Fruit fly (Drosophila melanogaster) whole organism, embryonic: Measurements from ENCODE around the gene Elp3.

Source experiments
- CG10209 ChIP-seq: fragments of 200-800 bp; sonication (Bioruptor generic); optimal IDR thresholded peaks from 3 replicates; lab custom pipeline; 2017; ENCODE audit warnings: missing biosample characterization, mild to moderate bottlenecking, missing genetic modification characterization, missing genetic modification reagents
- CG1024 ChIP-seq: fragments of 200-800 bp; sonication (Bioruptor generic); IDR thresholded peaks from 2 replicates; pipeline ENCODE4 v1.3.6; 2022; ENCODE audit warnings: missing biosample characterization, missing genetic modification characterization
- CG10654 ChIP-seq: fragments of 200-800 bp; sonication (Bioruptor generic); optimal IDR thresholded peaks from 2 replicates; lab custom pipeline; 2016; ENCODE audit warnings: missing biosample characterization, missing genetic modification characterization
- CG10979 ChIP-seq: fragments of 200-800 bp; sonication (Bioruptor generic); optimal IDR thresholded peaks from 2 replicates; lab custom pipeline; 2018; ENCODE audit warnings: missing biosample characterization, mild to moderate bottlenecking, missing genetic modification characterization, moderate library complexity
- CG12659 ChIP-seq: fragments of 200-800 bp; sonication (Bioruptor generic); optimal IDR thresholded peaks from 3 replicates; lab custom pipeline; 2017; ENCODE audit warnings: mild to moderate bottlenecking, missing biosample characterization, missing genetic modification reagents, missing genetic modification characterization
- CG13123 ChIP-seq: fragments of 200-800 bp; sonication (Bioruptor generic); optimal IDR thresholded peaks from 2 replicates; lab custom pipeline; 2016; ENCODE audit warnings: missing biosample characterization, missing genetic modification characterization
- CG13424 ChIP-seq: fragments of 200-800 bp; sonication (Bioruptor generic); optimal IDR thresholded peaks from 2 replicates; lab custom pipeline; 2019; ENCODE audit warnings: missing biosample characterization, mild to moderate bottlenecking, missing genetic modification characterization, moderate library complexity
- CG14710 ChIP-seq: fragments of 200-800 bp; sonication (Bioruptor generic); optimal IDR thresholded peaks from 3 replicates; lab custom pipeline; 2019; ENCODE audit warnings: missing biosample characterization, mild to moderate bottlenecking, missing genetic modification characterization, moderate library complexity
- CG15269 ChIP-seq: fragments of 200-800 bp; sonication (Bioruptor generic); optimal IDR thresholded peaks from 2 replicates; lab custom pipeline; 2018; ENCODE audit warnings: missing biosample characterization, mild to moderate bottlenecking, missing genetic modification characterization, moderate library complexity
- CG15696 ChIP-seq: fragments of 200-800 bp; sonication (Bioruptor generic); optimal IDR thresholded peaks from 2 replicates; lab custom pipeline; 2019; ENCODE audit warnings: missing biosample characterization, mild to moderate bottlenecking, missing genetic modification characterization, moderate library complexity
- CG17328 ChIP-seq: fragments of 200-800 bp; sonication (Bioruptor generic); IDR thresholded peaks from 2 replicates; pipeline ENCODE4 v1.3.6; 2022; ENCODE audit warnings: missing biosample characterization, missing genetic modification characterization
- CG17359 ChIP-seq: fragments of 200-800 bp; sonication (Bioruptor generic); optimal IDR thresholded peaks from 3 replicates; lab custom pipeline; 2018; ENCODE audit warnings: missing biosample characterization, mild to moderate bottlenecking, missing genetic modification characterization, moderate library complexity
- CG17612 ChIP-seq: fragments of 200-800 bp; sonication (Bioruptor generic); IDR thresholded peaks from 2 replicates; pipeline ENCODE4 v1.3.6; 2022; ENCODE audit warnings: missing biosample characterization, missing genetic modification characterization
- CG2120 ChIP-seq: fragments of 200-800 bp; sonication (Bioruptor generic); optimal IDR thresholded peaks from 3 replicates; lab custom pipeline; 2016; ENCODE audit warnings: missing biosample characterization, missing genetic modification characterization
- CG2199 ChIP-seq: fragments of 200-800 bp; sonication (Bioruptor generic); IDR thresholded peaks from 3 replicates; pipeline ENCODE4 v1.3.6; 2022; ENCODE audit warnings: missing biosample characterization, missing genetic modification characterization
- CG30431 ChIP-seq: fragments of 200-800 bp; sonication (Bioruptor generic); optimal IDR thresholded peaks from 2 replicates; lab custom pipeline; 2017; ENCODE audit warnings: missing biosample characterization, missing genetic modification characterization
- CG32767 ChIP-seq: fragments of 200-800 bp; sonication (Bioruptor generic); IDR thresholded peaks from 2 replicates; pipeline ENCODE4 v1.3.6; 2022; ENCODE audit warnings: missing biosample characterization, missing genetic modification characterization
- CG34224 ChIP-seq: fragments of 200-800 bp; sonication (Bioruptor generic); IDR thresholded peaks from 3 replicates; pipeline ENCODE4 v1.3.6; 2022; ENCODE audit warnings: missing biosample characterization, missing genetic modification characterization; ENCODE audit not compliant: partially characterized antibody
- CG3847 ChIP-seq: fragments of 200-800 bp; sonication (Bioruptor generic); IDR thresholded peaks from 2 replicates; pipeline ENCODE4 v1.3.6; 2022; ENCODE audit warnings: missing biosample characterization, missing genetic modification characterization
- CG5180 ChIP-seq: fragments of 200-800 bp; sonication (Bioruptor generic); optimal IDR thresholded peaks from 3 replicates; lab custom pipeline; 2017; ENCODE audit warnings: missing biosample characterization, missing genetic modification characterization, mild to moderate bottlenecking, moderate library complexity, missing genetic modification reagents
- CG8089 ChIP-seq: fragments of 200-800 bp; sonication (Bioruptor generic); optimal IDR thresholded peaks from 3 replicates; lab custom pipeline; 2016; ENCODE audit warnings: missing biosample characterization, missing genetic modification characterization
- CG9817 ChIP-seq: fragments of 200-800 bp; sonication (Bioruptor generic); optimal IDR thresholded peaks from 2 replicates; lab custom pipeline; 2018; ENCODE audit warnings: missing biosample characterization, mild to moderate bottlenecking, missing genetic modification characterization, moderate library complexity
- Camta ChIP-seq: fragments of 200-800 bp; sonication (Bioruptor generic); optimal IDR thresholded peaks from 2 replicates; lab custom pipeline; 2016; ENCODE audit warnings: missing biosample characterization, missing genetic modification characterization
- CkIIα-i1 ChIP-seq: fragments of 200-800 bp; sonication (Bioruptor generic); IDR thresholded peaks from 2 replicates; pipeline ENCODE4 v1.3.6; 2022; ENCODE audit warnings: missing biosample characterization, missing genetic modification characterization
- Dek ChIP-seq: fragments of 200-800 bp; sonication (Bioruptor generic); optimal IDR thresholded peaks from 3 replicates; lab custom pipeline; 2019; ENCODE audit warnings: missing biosample characterization, mild to moderate bottlenecking, missing genetic modification characterization, moderate library complexity
- Dip2 ChIP-seq: fragments of 200-800 bp; sonication (Bioruptor generic); IDR thresholded peaks from 2 replicates; pipeline ENCODE4 v1.3.6; 2022; ENCODE audit warnings: missing biosample characterization, missing genetic modification characterization
- Ets65A ChIP-seq: fragments of 200-800 bp; sonication (Bioruptor generic); peaks from one replicate; lab custom pipeline; 2016; ENCODE audit warnings: missing biosample characterization, missing genetic modification characterization
- Fer1 ChIP-seq: fragments of 200-800 bp; sonication (Bioruptor generic); optimal IDR thresholded peaks from 2 replicates; lab custom pipeline; 2017; ENCODE audit warnings: missing biosample characterization, mild to moderate bottlenecking, missing genetic modification characterization
- Nf-YC ChIP-seq: fragments of 200-800 bp; optimal IDR thresholded peaks from 3 replicates; lab custom pipeline; 2019; ENCODE audit warnings: missing biosample characterization, mild to moderate bottlenecking, missing genetic modification characterization, moderate library complexity
- Opbp ChIP-seq: fragments of 200-800 bp; sonication (Bioruptor generic); IDR thresholded peaks from 3 replicates; pipeline ENCODE4 v1.3.6; 2022; ENCODE audit warnings: missing biosample characterization, missing genetic modification characterization; ENCODE audit not compliant: partially characterized antibody
- TFAM ChIP-seq: fragments of 200-800 bp; sonication (Bioruptor generic); optimal IDR thresholded peaks from 2 replicates; lab custom pipeline; 2017; ENCODE audit warnings: missing biosample characterization, missing genetic modification characterization, inconsistent platforms
- Xbp1 ChIP-seq: fragments of 200-800 bp; sonication (Bioruptor generic); optimal IDR thresholded peaks from 3 replicates; lab custom pipeline; 2016; ENCODE audit warnings: missing biosample characterization, mild to moderate bottlenecking, missing genetic modification characterization
- Xrp1 ChIP-seq: fragments of 200-800 bp; sonication (Bioruptor generic); IDR thresholded peaks from 2 replicates; pipeline ENCODE4 v1.3.6; 2022; ENCODE audit warnings: missing biosample characterization, missing genetic modification characterization
- ac ChIP-seq: fragments of 200-800 bp; sonication (Bioruptor generic); optimal IDR thresholded peaks from 3 replicates; lab custom pipeline; 2017; ENCODE audit warnings: missing biosample characterization, mild to moderate bottlenecking, missing genetic modification characterization
- caup ChIP-seq: fragments of 200-800 bp; sonication (Bioruptor generic); optimal IDR thresholded peaks from 3 replicates; lab custom pipeline; 2017; ENCODE audit warnings: missing biosample characterization, mild to moderate bottlenecking, missing genetic modification characterization, moderate library complexity; ENCODE audit not compliant: severe bottlenecking
- chinmo ChIP-seq: fragments of 200-800 bp; sonication (Bioruptor generic); IDR thresholded peaks from 4 replicates; pipeline ENCODE4 v1.3.6; 2022; ENCODE audit warnings: missing biosample characterization, missing genetic modification characterization; ENCODE audit not compliant: partially characterized antibody
- crp ChIP-seq, 2 experiments: fragments of 200-800 bp; sonication (Bioruptor generic); optimal IDR thresholded peaks; 2 replicates in 1 of 2; 3 replicates in 1 of 2; lab custom pipeline; 2017; ENCODE audit warnings: missing biosample characterization in 2 of 2, missing genetic modification characterization in 2 of 2, mild to moderate bottlenecking in 1 of 2, moderate library complexity in 1 of 2
- gcm ChIP-seq: fragments of 200-800 bp; sonication (Bioruptor generic); optimal IDR thresholded peaks from 2 replicates; lab custom pipeline; 2019; ENCODE audit warnings: missing biosample characterization, mild to moderate bottlenecking, missing genetic modification characterization, moderate library complexity
- grau ChIP-seq: fragments of 200-800 bp; optimal IDR thresholded peaks from 3 replicates; lab custom pipeline; 2019; ENCODE audit warnings: missing biosample characterization, mild to moderate bottlenecking, missing genetic modification characterization, moderate library complexity
- jing ChIP-seq: fragments of 200-800 bp; sonication (Bioruptor generic); optimal IDR thresholded peaks from 2 replicates; lab custom pipeline; 2018; ENCODE audit warnings: missing biosample characterization, mild to moderate bottlenecking, missing genetic modification characterization
- lilli ChIP-seq: fragments of 200-800 bp; sonication (Bioruptor generic); optimal IDR thresholded peaks from 3 replicates; lab custom pipeline; 2016; ENCODE audit warnings: missing biosample characterization, missing genetic modification characterization
- pho ChIP-seq: fragments of 200-800 bp; sonication (Bioruptor generic); optimal IDR thresholded peaks from 2 replicates; lab custom pipeline; 2016; ENCODE audit warnings: missing biosample characterization, missing genetic modification characterization
- sug ChIP-seq: fragments of 200-800 bp; optimal IDR thresholded peaks from 2 replicates; lab custom pipeline; 2019; ENCODE audit warnings: missing biosample characterization, mild to moderate bottlenecking, missing genetic modification characterization, moderate library complexity
- tll ChIP-seq, 2 experiments: fragments of 200-800 bp in 1 of 2; fragments of >200 bp in 1 of 2; sonication (Bioruptor generic) in 1 of 2; optimal IDR thresholded peaks; 2 replicates each; lab custom pipeline; 2017 to 2019; ENCODE audit warnings: missing biosample characterization in 2 of 2, missing genetic modification characterization in 2 of 2, mild to moderate bottlenecking in 1 of 2, moderate library complexity in 1 of 2
- ttk ChIP-seq: fragments of 200-800 bp; sonication (Bioruptor generic); IDR thresholded peaks from 2 replicates; pipeline ENCODE4 v2.1.2; 2022; ENCODE audit warnings: missing biosample characterization, missing genetic modification characterization
- vvl ChIP-seq: fragments of 200-800 bp; sonication (Bioruptor generic); IDR thresholded peaks from 2 replicates; pipeline ENCODE4 v1.3.6; 2022; ENCODE audit warnings: missing biosample characterization, missing genetic modification characterization
- zf30C ChIP-seq: fragments of 200-800 bp; sonication (Bioruptor generic); optimal IDR thresholded peaks from 3 replicates; lab custom pipeline; 2018; ENCODE audit warnings: missing biosample characterization, mild to moderate bottlenecking, missing genetic modification characterization

Elp3 gene

DNA sequence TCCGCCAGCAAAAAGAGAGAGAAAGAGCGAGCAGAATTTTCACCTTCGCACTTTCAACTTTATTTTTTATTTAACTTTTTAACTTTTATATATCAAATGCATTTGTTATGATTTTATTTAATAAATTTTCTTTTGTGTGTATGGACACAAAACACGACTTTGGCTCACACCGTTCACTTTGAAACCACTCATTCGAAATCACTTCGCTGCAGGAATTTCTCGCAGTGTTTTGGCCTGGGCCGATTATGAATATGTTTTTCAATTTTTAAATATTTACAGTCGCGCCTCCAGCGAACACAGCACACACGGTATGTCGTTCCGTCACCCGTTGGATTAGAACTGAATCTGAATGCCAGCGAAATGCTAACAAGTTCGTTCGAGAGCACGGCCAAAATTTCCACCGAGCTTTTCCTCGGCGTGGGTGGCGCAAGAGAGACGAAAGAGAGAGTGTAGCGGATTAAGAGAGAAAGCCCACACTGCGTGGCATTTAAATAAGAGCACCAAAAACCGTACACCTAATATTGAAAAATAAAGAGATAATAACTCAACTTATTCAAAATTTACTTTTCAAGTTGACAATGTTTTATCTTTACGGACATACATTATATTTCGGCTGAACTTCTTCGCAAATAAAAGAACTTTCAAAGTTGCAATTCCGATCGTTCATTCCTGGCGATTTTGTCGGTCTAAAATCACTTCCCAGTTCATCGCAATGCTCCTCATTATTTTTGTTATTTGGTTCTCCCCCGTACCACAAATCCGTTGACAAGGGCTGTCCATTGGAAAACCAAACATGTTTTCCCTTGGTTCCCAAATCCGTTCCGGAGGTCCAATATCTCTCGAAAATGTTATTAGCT is 3.4 kb upstream of the Elp3 start, which contains the start of gene CG15431 (continued):
- TF ChIP-seq crp (GFP tag; optimal IDR thresholded peaks at IDR 0.05; lab: Kevin White, UChicago) = no peak
- TF ChIP-seq CG2120 (GFP tag; lab: Kevin White, UChicago) = peak; percentile 75
- TF ChIP-seq CG32767 = peak; percentile 58
- TF ChIP-seq sug (tag; lab: Kevin White, UChicago) = peak; percentile 37
- peak; percentile 39 for TF ChIP-seq CG12659 (GFP tag; lab: Kevin White, UChicago)
- TF ChIP-seq Dek (tag; lab: Kevin White, UChicago) = peak; percentile 68
- TF ChIP-seq chinmo (GFP tag; lab: Robert Waterston, UW) = 0 out of 4 replicates have a peak, but pooled peaks have one; percentile 34
- TF ChIP-seq CG13424 (tag; lab: Kevin White, UChicago) = peak; percentile 44
- TF ChIP-seq pho (GFP tag; lab: Kevin White, UChicago) = peak; percentile 3
- peak; percentile 5 for TF ChIP-seq CG13123 (GFP tag; lab: Kevin White, UChicago)
- TF ChIP-seq CG34224 (GFP tag; lab: Robert Waterston, UW) = no peak
- TF ChIP-seq CG10654 = peak; percentile 43
- TF ChIP-seq CG14710 = no peak
- peak; percentile 65; the same call in 1 of the 2 replicates for TF ChIP-seq CkIIα-i1 (GFP tag; lab: Robert Waterston, UW)
- TF ChIP-seq CG30431 = no peak
- peak; percentile 11 for TF ChIP-seq jing (GFP tag; lab: Kevin White, UChicago)
- no peak for TF ChIP-seq Dip2
- TF ChIP-seq CG2199 = no peak; the same call in 2 of the 3 replicates
- TF ChIP-seq CG10209 (GFP tag; lab: Kevin White, UChicago) = peak; percentile 50
- 0 out of 2 replicates have a peak, but pooled peaks have one; percentile 36 for TF ChIP-seq CG17328 (GFP tag; lab: Robert Waterston, UW)
- no peak for TF ChIP-seq TFAM (GFP tag; lab: Kevin White, UChicago)
- peak; percentile 59 for TF ChIP-seq CG5180
- TF ChIP-seq CG15696 (tag; lab: Kevin White, UChicago) = no peak
- TF ChIP-seq ac (GFP tag; lab: Kevin White, UChicago) = no peak
- peak; percentile 61 for TF ChIP-seq grau (tag; lab: Kevin White, UChicago)
- TF ChIP-seq CG3847 (GFP tag; lab: Robert Waterston, UW) = peak; percentile 39
- peak; percentile 1 for TF ChIP-seq Nf-YC
- peak; percentile 29 for TF ChIP-seq CG9817 (tag; lab: Kevin White, UChicago)
- peak; percentile 67 for TF ChIP-seq Fer1 (GFP tag; lab: Kevin White, UChicago)
- TF ChIP-seq lilli (GFP tag; lab: Kevin White, UChicago) = peak; percentile 69
- TF ChIP-seq ttk = peak; percentile 57
- peak; percentile 65 for TF ChIP-seq CG15269 (tag; lab: Kevin White, UChicago)
- peak; percentile 57 for TF ChIP-seq Xrp1 (GFP tag; lab: Robert Waterston, UW)
- peak; percentile 28 for TF ChIP-seq CG10979
- TF ChIP-seq tll (GFP tag; optimal IDR thresholded peaks at IDR 0.05; lab: Kevin White, UChicago) = no peak
- peak; percentile 67 for TF ChIP-seq zf30C
- peak; percentile 63 for TF ChIP-seq CG17359 (tag; lab: Kevin White, UChicago)
- TF ChIP-seq gcm = no peak
- peak; percentile 76 for TF ChIP-seq vvl (GFP tag; lab: Robert Waterston, UW)
- TF ChIP-seq Camta (GFP tag; lab: Kevin White, UChicago) = no peak
- TF ChIP-seq Xbp1 (GFP tag; lab: Kevin White, UChicago) = peak; percentile 65
- no peak for TF ChIP-seq CG8089 (GFP tag; lab: Kevin White, UChicago)
- no peak for TF ChIP-seq CG17612
- TF ChIP-seq Ets65A (GFP tag; lab: Kevin White, UChicago) = peak; percentile 71
- 0 out of 2 replicates have a peak, but pooled peaks have one; percentile 40 for TF ChIP-seq CG1024 (GFP tag; lab: Robert Waterston, UW)
- no peak for TF ChIP-seq Opbp
- TF ChIP-seq caup (GFP tag; lab: Kevin White, UChicago) = peak; percentile 70
